Worm (Caenorhabditis elegans) whole organism, late embryonic: ENCODE measurements around the gene C17H11.6.

Experiments
- C08G9.2 ChIP-seq: sonication (generic microtip); optimal IDR thresholded peaks from 2 replicates; lab custom pipeline; 2016; ENCODE audit warnings: mild to moderate bottlenecking, missing genetic modification characterization, moderate library complexity, missing compliant biosample characterization
- F13H6.1 ChIP-seq: sonication (generic microtip); optimal IDR thresholded peaks from 2 replicates; lab custom pipeline; 2016; ENCODE audit warnings: missing genetic modification characterization, missing compliant biosample characterization
- K09A11.1 ChIP-seq: sonication (generic microtip); optimal IDR thresholded peaks from 2 replicates; lab custom pipeline; 2017; ENCODE audit warnings: antibody characterized with exemption, mild to moderate bottlenecking, missing genetic modification characterization, missing compliant biosample characterization; ENCODE audit not compliant: insufficient read depth
- T23F11.4 ChIP-seq: fragments of 200-800 bp; sonication (Bioruptor generic); optimal IDR thresholded peaks from 2 replicates; lab custom pipeline; 2018; ENCODE audit warnings: mild to moderate bottlenecking, missing genetic modification characterization, missing compliant biosample characterization
- ama-1 ChIP-seq: fragments of 150-350 bp; optimal IDR thresholded peaks from 2 replicates; lab custom pipeline; 2014
- ceh-14 ChIP-seq: sonication (generic microtip); optimal IDR thresholded peaks from 2 replicates; lab custom pipeline; 2016; ENCODE audit warnings: missing genotype, missing genetic modification characterization, missing compliant biosample characterization
- ceh-18 ChIP-seq: sonication (generic microtip); optimal IDR thresholded peaks from 2 replicates; lab custom pipeline; 2016; ENCODE audit warnings: missing genetic modification characterization, missing compliant biosample characterization
- ceh-19 ChIP-seq: fragments of 200-800 bp; sonication (Bioruptor generic); optimal IDR thresholded peaks from 2 replicates; lab custom pipeline; 2018; ENCODE audit warnings: mild to moderate bottlenecking, missing genetic modification characterization, missing compliant biosample characterization
- ceh-2 ChIP-seq: sonication (generic microtip); optimal IDR thresholded peaks from 2 replicates; lab custom pipeline; 2016; ENCODE audit warnings: missing genotype, missing genetic modification characterization, missing compliant biosample characterization
- ceh-22 ChIP-seq: sonication (generic microtip); optimal IDR thresholded peaks from 2 replicates; lab custom pipeline; 2017; ENCODE audit warnings: missing biosample characterization, missing genetic modification characterization
- ceh-31 ChIP-seq: sonication (generic microtip); optimal IDR thresholded peaks from 2 replicates; lab custom pipeline; 2016; ENCODE audit warnings: missing genetic modification characterization, missing compliant biosample characterization
- ceh-34 ChIP-seq: sonication (generic microtip); optimal IDR thresholded peaks from 2 replicates; lab custom pipeline; 2016; ENCODE audit warnings: mild to moderate bottlenecking, missing genetic modification characterization, missing compliant biosample characterization
- ceh-45 ChIP-seq: fragments of 200-800 bp; sonication (Bioruptor generic); IDR thresholded peaks from 2 replicates; pipeline ENCODE4 v1.3.6; 2022; ENCODE audit warnings: missing genetic modification reagents, missing genetic modification characterization, missing compliant biosample characterization
- ceh-9 ChIP-seq: sonication (generic microtip); optimal IDR thresholded peaks from 2 replicates; lab custom pipeline; 2016; ENCODE audit warnings: mild to moderate bottlenecking, missing genetic modification characterization, inconsistent platforms, missing compliant biosample characterization
- che-1 ChIP-seq: sonication (generic microtip); optimal IDR thresholded peaks from 2 replicates; lab custom pipeline; 2016; ENCODE audit warnings: mild to moderate bottlenecking, missing genetic modification characterization, missing compliant biosample characterization
- dmd-4 ChIP-seq: sonication (generic microtip); optimal IDR thresholded peaks from 2 replicates; lab custom pipeline; 2016; ENCODE audit warnings: borderline replicate concordance, missing genetic modification characterization, missing compliant biosample characterization
- dve-1 ChIP-seq: sonication (generic microtip); optimal IDR thresholded peaks from 2 replicates; lab custom pipeline; 2017; ENCODE audit warnings: antibody characterized with exemption, mild to moderate bottlenecking, missing genetic modification characterization, missing compliant biosample characterization
- elt-2 ChIP-seq: sonication (generic microtip); optimal IDR thresholded peaks from 2 replicates; lab custom pipeline; 2016; ENCODE audit warnings: missing genetic modification reagents, missing genetic modification characterization, missing compliant biosample characterization
- fkh-10 ChIP-seq: fragments of 150-350 bp; optimal IDR thresholded peaks from 2 replicates; lab custom pipeline; 2014; ENCODE audit warnings: missing biosample characterization, missing genetic modification reagents, missing genetic modification characterization
- hlh-13 ChIP-seq: fragments of 200-800 bp; sonication (Bioruptor generic); optimal IDR thresholded peaks from 2 replicates; lab custom pipeline; 2018; ENCODE audit warnings: mild to moderate bottlenecking, missing genetic modification characterization, missing compliant biosample characterization
- hlh-15 ChIP-seq: sonication (generic microtip); optimal IDR thresholded peaks from 2 replicates; lab custom pipeline; 2016; ENCODE audit warnings: missing genetic modification characterization, missing compliant biosample characterization
- hlh-30 ChIP-seq: sonication (generic microtip); optimal IDR thresholded peaks from 2 replicates; lab custom pipeline; 2017; ENCODE audit warnings: antibody characterized with exemption, missing genetic modification characterization, missing compliant biosample characterization; ENCODE audit not compliant: insufficient read depth
- hlh-6 ChIP-seq: sonication (generic microtip); optimal IDR thresholded peaks from 2 replicates; lab custom pipeline; 2016; ENCODE audit warnings: missing genotype, missing genetic modification characterization, missing compliant biosample characterization
- hlh-8 ChIP-seq: sonication (generic microtip); optimal IDR thresholded peaks from 2 replicates; lab custom pipeline; 2016; ENCODE audit warnings: missing genotype, missing genetic modification characterization, missing compliant biosample characterization
- lim-6 ChIP-seq: sonication (generic microtip); optimal IDR thresholded peaks from 2 replicates; lab custom pipeline; 2016; ENCODE audit warnings: missing genetic modification characterization, missing compliant biosample characterization
- madf-2 ChIP-seq: sonication (generic microtip); optimal IDR thresholded peaks from 2 replicates; lab custom pipeline; 2017; ENCODE audit warnings: missing genetic modification characterization, missing compliant biosample characterization
- nfya-1 ChIP-seq: sonication (generic microtip); optimal IDR thresholded peaks from 2 replicates; lab custom pipeline; 2017; ENCODE audit warnings: missing genetic modification characterization, mild to moderate bottlenecking, missing compliant biosample characterization, antibody characterized with exemption, moderate library complexity
- pros-1 ChIP-seq: fragments of 150-350 bp; optimal IDR thresholded peaks from 2 replicates; lab custom pipeline; 2014; ENCODE audit warnings: missing biosample characterization, missing genetic modification reagents, missing genetic modification characterization
- ref-2 ChIP-seq: sonication (generic microtip); optimal IDR thresholded peaks from 2 replicates; lab custom pipeline; 2016; ENCODE audit warnings: missing genetic modification characterization, missing compliant biosample characterization
- rnt-1 ChIP-seq: sonication (generic microtip); optimal IDR thresholded peaks from 2 replicates; lab custom pipeline; 2016; ENCODE audit warnings: missing genetic modification characterization, missing compliant biosample characterization
- sdc-2 ChIP-seq: sonication (generic microtip); optimal IDR thresholded peaks from 2 replicates; lab custom pipeline; 2016; ENCODE audit warnings: missing genotype, missing genetic modification characterization, missing compliant biosample characterization
- sox-4 ChIP-seq: sonication (generic microtip); optimal IDR thresholded peaks from 2 replicates; lab custom pipeline; 2017; ENCODE audit warnings: mild to moderate bottlenecking, missing genetic modification characterization, inconsistent platforms, missing compliant biosample characterization
- tbx-2 ChIP-seq: sonication (generic microtip); optimal IDR thresholded peaks from 2 replicates; lab custom pipeline; 2016; ENCODE audit warnings: missing genetic modification characterization, missing compliant biosample characterization
- ttx-3 ChIP-seq: sonication (generic microtip); optimal IDR thresholded peaks from 2 replicates; lab custom pipeline; 2016; ENCODE audit warnings: missing genetic modification reagents, missing genetic modification characterization, missing compliant biosample characterization
- unc-3 ChIP-seq, 2 experiments: fragments of 200-800 bp in 1 of 2; sonication (Bioruptor generic) in 1 of 2; sonication (generic microtip) in 1 of 2; conservative IDR thresholded peaks in 1 of 2; optimal IDR thresholded peaks in 1 of 2; 2 replicates each; pipeline versions ENCODE4 v1.3.6 to Lab custom; 2016 to 2022; ENCODE audit warnings: missing compliant biosample characterization in 2 of 2, missing genetic modification characterization in 2 of 2, missing genetic modification reagents in 1 of 2
- unc-42 ChIP-seq: sonication (generic microtip); optimal IDR thresholded peaks from 2 replicates; lab custom pipeline; 2016; ENCODE audit warnings: missing genotype, missing genetic modification characterization, missing compliant biosample characterization
- unc-55 ChIP-seq: sonication (generic microtip); optimal IDR thresholded peaks from 2 replicates; lab custom pipeline; 2017; ENCODE audit warnings: missing biosample characterization, missing genetic modification reagents, missing genetic modification characterization
- unc-86 ChIP-seq: sonication (generic microtip); optimal IDR thresholded peaks from 2 replicates; lab custom pipeline; 2016; ENCODE audit warnings: missing genetic modification characterization, missing compliant biosample characterization

C17H11.6 gene

ce11 chrX:8214424-8215115 lies 11.0 kb upstream of the C17H11.6 start, which contains the start of gene C47D2.1:
Gene C47D2.1, plus strand, starts transcription at chrX:8215065.
- no peak for TF ChIP-seq T23F11.4
- TF ChIP-seq dve-1 (tag; lab: Kevin White, UChicago): no peak
- no peak for TF ChIP-seq dmd-4
- TF ChIP-seq che-1 (tag; lab: Kevin White, UChicago): no peak
- TF ChIP-seq hlh-15 (tag; lab: Kevin White, UChicago): no peak
- TF ChIP-seq sox-4 (tag; lab: Kevin White, UChicago): no peak
- TF ChIP-seq ceh-22 (tag; lab: Kevin White, UChicago): no peak
- no peak for TF ChIP-seq K09A11.1 (tag; lab: Kevin White, UChicago)
- TF ChIP-seq hlh-13 (GFP tag; lab: Kevin White, UChicago): no peak
- no peak for TF ChIP-seq nfya-1 (tag; lab: Kevin White, UChicago)
- no peak for TF ChIP-seq ceh-19 (GFP tag; lab: Kevin White, UChicago)

ce11 chrX:8210999-8211398 lies 7.4 kb upstream of the C17H11.6 start, which contains the start of gene cdd-1:
Gene cdd-1, minus strand, starts transcription at chrX:8211149.
- peak; percentile 89 for TF ChIP-seq elt-2 (tag; lab: Kevin White, UChicago)
- no peak for TF ChIP-seq ceh-14

ce11 chrX:8205919-8206318 lies 2.3 kb upstream of the C17H11.6 start:
- TF ChIP-seq unc-42 (tag; lab: Kevin White, UChicago) (peak; percentile 44), unc-55 (GFP tag; lab: Kevin White, UChicago) (peak; percentile 28), tbx-2 (peak; percentile 24), hlh-8 (tag; lab: Kevin White, UChicago) (peak; percentile 24), C08G9.2 (tag; lab: Kevin White, UChicago) (no peak), ceh-22 (tag; lab: Kevin White, UChicago) (no peak), F13H6.1 (tag; lab: Kevin White, UChicago) (no peak), ceh-9 (tag; lab: Kevin White, UChicago) (no peak), hlh-30 (tag; lab: Kevin White, UChicago) (peak; percentile 42), rnt-1 (tag; lab: Kevin White, UChicago) (peak; percentile 15), ceh-31 (tag; lab: Kevin White, UChicago) (peak; percentile 54), dve-1 (tag; lab: Kevin White, UChicago) (no peak), nfya-1 (tag; lab: Kevin White, UChicago) (peak; percentile 51), ceh-18 (tag; lab: Kevin White, UChicago) (peak; percentile 33), lim-6 (tag; lab: Kevin White, UChicago) (no peak), ceh-34 (tag; lab: Kevin White, UChicago) (peak; percentile 46)

ce11 chrX:8204475-8204874 lies 891 bp upstream of the C17H11.6 start:
- TF ChIP-seq elt-2 (tag; lab: Kevin White, UChicago): no peak
- TF ChIP-seq unc-86: no peak
- TF ChIP-seq madf-2 (tag; lab: Kevin White, UChicago): no peak
- no peak for TF ChIP-seq K09A11.1 (tag; lab: Kevin White, UChicago)
- TF ChIP-seq hlh-30 (tag; lab: Kevin White, UChicago): no peak
- TF ChIP-seq fkh-10 (GFP tag; lab: Kevin White, UChicago): no peak

ce11 chrX:8201210-8201609 lies 2.4 kb downstream of the C17H11.6 start:
- no peak for TF ChIP-seq ceh-45 (GFP tag; lab: Robert Waterston, UW)
- peak; percentile 20 for TF ChIP-seq ref-2 (tag; lab: Kevin White, UChicago)
- peak; percentile 6 for TF ChIP-seq pros-1 (tag; lab: Kevin White, UChicago)
- no peak for TF ChIP-seq ama-1 (lab: Kevin White, UChicago)
- TF ChIP-seq tbx-2: peak; percentile 28
- peak; percentile 50 for TF ChIP-seq ceh-31 (tag; lab: Kevin White, UChicago)
- TF ChIP-seq hlh-6 (tag; lab: Kevin White, UChicago): peak; percentile 12
- TF ChIP-seq ceh-34 (tag; lab: Kevin White, UChicago): peak; percentile 58
- no peak for TF ChIP-seq ttx-3
- TF ChIP-seq ceh-2 (tag; lab: Kevin White, UChicago): peak; percentile 46
- no peak for TF ChIP-seq C08G9.2 (tag; lab: Kevin White, UChicago)
- peak; percentile 16 for TF ChIP-seq sdc-2 (tag; lab: Kevin White, UChicago)
- TF ChIP-seq unc-55 (GFP tag; lab: Kevin White, UChicago): peak; percentile 12
- TF ChIP-seq unc-3 (GFP tag; conservative IDR thresholded peaks at IDR 0.05; lab: Robert Waterston, UW): no peak
- TF ChIP-seq unc-3 (tag; optimal IDR thresholded peaks at IDR 0.05; lab: Kevin White, UChicago): no peak
- peak; percentile 21 for TF ChIP-seq nfya-1 (tag; lab: Kevin White, UChicago)
